Fruit fly (Drosophila melanogaster) whole organism, adult: ENCODE results near the gene mRRF2.

ENCODE experiments used
- CG11617 ChIP-seq: fragments of 200-800 bp; sonication (Bioruptor generic); optimal IDR thresholded peaks from 2 replicates; lab custom pipeline; 2017; ENCODE audit warnings: mild to moderate bottlenecking, missing biosample characterization, missing genetic modification reagents, missing genetic modification characterization
- CG12768 ChIP-seq: fragments of 200-800 bp; sonication (Bioruptor generic); optimal IDR thresholded peaks from 2 replicates; lab custom pipeline; 2017; ENCODE audit warnings: missing biosample characterization, missing genetic modification characterization, mild to moderate bottlenecking, moderate library complexity, missing genetic modification reagents
- CG14711 ChIP-seq: fragments of 200-800 bp; sonication (Bioruptor generic); optimal IDR thresholded peaks from 2 replicates; lab custom pipeline; 2018; ENCODE audit warnings: missing biosample characterization, mild to moderate bottlenecking, missing genetic modification characterization, moderate library complexity
- CG1620 ChIP-seq: fragments of 200-800 bp; sonication (Bioruptor generic); optimal IDR thresholded peaks from 2 replicates; lab custom pipeline; 2016; ENCODE audit warnings: missing biosample characterization, missing genetic modification characterization
- CG33017 ChIP-seq: fragments of 200-800 bp; sonication (Bioruptor generic); optimal IDR thresholded peaks from 2 replicates; lab custom pipeline; 2018; ENCODE audit warnings: missing biosample characterization, mild to moderate bottlenecking, missing genetic modification characterization, moderate library complexity
- CG5204 ChIP-seq: fragments of 200-800 bp; sonication (Bioruptor generic); optimal IDR thresholded peaks from 2 replicates; lab custom pipeline; 2016; ENCODE audit warnings: missing biosample characterization, missing genetic modification characterization
- CG7045 ChIP-seq: fragments of 200-800 bp; sonication (Bioruptor generic); optimal IDR thresholded peaks from 2 replicates; lab custom pipeline; 2017; ENCODE audit warnings: missing biosample characterization, mild to moderate bottlenecking, missing genetic modification characterization
- CG7101 ChIP-seq: fragments of 200-800 bp; sonication (Bioruptor generic); optimal IDR thresholded peaks from 2 replicates; lab custom pipeline; 2018; ENCODE audit warnings: missing biosample characterization, mild to moderate bottlenecking, missing genetic modification characterization, moderate library complexity
- Clk ChIP-seq: fragments of 200-800 bp; sonication (Bioruptor generic); optimal IDR thresholded peaks from 2 replicates; lab custom pipeline; 2017; ENCODE audit warnings: missing biosample characterization, missing genetic modification characterization
- Crg-1 ChIP-seq: fragments of 200-800 bp; sonication (Bioruptor generic); optimal IDR thresholded peaks from 2 replicates; lab custom pipeline; 2016; ENCODE audit warnings: missing biosample characterization, missing genetic modification characterization
- Hr96 ChIP-seq: fragments of 200-800 bp; sonication (Bioruptor generic); optimal IDR thresholded peaks from 2 replicates; lab custom pipeline; 2016; ENCODE audit warnings: missing biosample characterization, missing genetic modification characterization
- Mnt ChIP-seq: fragments of 200-800 bp; sonication (Bioruptor generic); optimal IDR thresholded peaks from 2 replicates; lab custom pipeline; 2016; ENCODE audit warnings: missing biosample characterization, mild to moderate bottlenecking, missing genetic modification characterization
- bab1 ChIP-seq: fragments of 200-800 bp; sonication (Bioruptor generic); optimal IDR thresholded peaks from 3 replicates; lab custom pipeline; 2019; ENCODE audit warnings: missing biosample characterization, mild to moderate bottlenecking, missing genetic modification characterization, moderate library complexity
- cic ChIP-seq: fragments of 200-800 bp; sonication (Bioruptor generic); optimal IDR thresholded peaks from 2 replicates; lab custom pipeline; 2017; ENCODE audit warnings: missing biosample characterization, mild to moderate bottlenecking, missing genetic modification characterization, moderate library complexity
- cnc ChIP-seq, 2 experiments: fragments of >200 bp; optimal IDR thresholded peaks; 2 replicates each; lab custom pipeline; 2017
- kay ChIP-seq: fragments of 200-800 bp; sonication (Bioruptor generic); peaks from one replicate; lab custom pipeline; 2016; ENCODE audit warnings: missing biosample characterization, missing genetic modification characterization, borderline replicate concordance
- ovo ChIP-seq: fragments of 200-800 bp; sonication (Bioruptor generic); optimal IDR thresholded peaks from 2 replicates; lab custom pipeline; 2016; ENCODE audit warnings: missing biosample characterization, missing genetic modification characterization
- pad ChIP-seq: fragments of 200-800 bp; sonication (Bioruptor generic); optimal IDR thresholded peaks from 3 replicates; lab custom pipeline; 2017; ENCODE audit warnings: missing biosample characterization, missing genetic modification characterization, mild to moderate bottlenecking, moderate library complexity, missing genetic modification reagents
- tj ChIP-seq: fragments of 200-800 bp; sonication (Bioruptor generic); optimal IDR thresholded peaks from 3 replicates; lab custom pipeline; 2017; ENCODE audit warnings: missing biosample characterization, mild to moderate bottlenecking, missing genetic modification characterization, moderate library complexity
- toe ChIP-seq: fragments of 200-800 bp; sonication (Bioruptor generic); optimal IDR thresholded peaks from 2 replicates; lab custom pipeline; 2016; ENCODE audit warnings: missing biosample characterization, missing genetic modification characterization

Gene mRRF2

dm6 chr3R:22638604-22639238 is 25.2 kb downstream of the mRRF2 start:
- no peak for TF ChIP-seq Hr96 (GFP tag; lab: Kevin White, UChicago)
- no peak for TF ChIP-seq CG12768
- TF ChIP-seq Clk: no peak
- TF ChIP-seq toe (GFP tag; lab: Kevin White, UChicago): no peak
- no peak for TF ChIP-seq Mnt
- no peak for TF ChIP-seq CG11617 (GFP tag; lab: Kevin White, UChicago)
- TF ChIP-seq CG14711: no peak
- no peak for TF ChIP-seq kay
- TF ChIP-seq CG7101 (tag; lab: Kevin White, UChicago): no peak
- no peak for TF ChIP-seq pad (GFP tag; lab: Kevin White, UChicago)
- no peak for TF ChIP-seq Crg-1
- TF ChIP-seq bab1: no peak
- TF ChIP-seq CG5204 (GFP tag; lab: Kevin White, UChicago): no peak
- no peak for TF ChIP-seq CG7045 (GFP tag; lab: Kevin White, UChicago)
- no peak for TF ChIP-seq cnc (optimal IDR thresholded peaks at IDR 0.05; lab: Kevin White, UChicago)
- no peak for TF ChIP-seq ovo (GFP tag; lab: Kevin White, UChicago)
- TF ChIP-seq CG1620 (GFP tag; lab: Kevin White, UChicago): no peak
- no peak for TF ChIP-seq CG33017
- no peak for TF ChIP-seq cic (GFP tag; lab: Kevin White, UChicago)

DNA sequence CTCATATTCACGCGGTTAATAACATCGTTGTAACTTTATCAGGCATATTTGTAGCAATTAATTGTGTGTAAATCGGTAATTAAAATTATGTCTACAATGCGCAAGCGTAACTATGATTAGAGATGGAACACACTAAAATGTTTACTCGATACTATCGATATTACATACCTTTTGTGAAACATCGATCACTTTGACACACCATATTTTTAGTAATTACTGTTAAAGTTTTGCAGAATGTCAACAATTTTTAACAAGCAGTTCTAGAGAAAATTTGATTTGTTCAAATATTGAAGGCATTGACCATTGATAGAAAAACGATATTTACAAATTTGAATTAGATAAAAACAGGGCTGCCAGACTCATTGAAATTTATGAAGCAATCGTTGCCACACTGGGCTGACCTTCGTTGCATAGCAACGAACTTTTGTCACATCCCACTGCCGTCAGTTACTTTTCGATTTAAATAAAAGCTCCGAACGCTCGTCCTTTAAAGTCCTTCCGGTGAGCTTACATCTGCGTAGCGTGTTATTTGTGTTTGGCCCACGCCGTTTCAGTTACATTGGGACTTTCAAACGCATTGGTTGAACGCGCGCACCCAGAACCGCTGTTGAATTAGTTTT is 25.9 kb downstream of the mRRF2 start, which contains the start of the genes loco and wake:
loco (minus strand) TSS at position 149 of the 620 bp plus-strand sequence.
wake (plus strand) TSS at position 570 of the 620 bp plus-strand sequence.
- peak; percentile 15 for TF ChIP-seq Crg-1
- no peak for TF ChIP-seq bab1
- TF ChIP-seq ovo (GFP tag; lab: Kevin White, UChicago): no peak
- no peak for TF ChIP-seq Mnt
- TF ChIP-seq Clk: no peak
- no peak for TF ChIP-seq CG12768
- TF ChIP-seq toe (GFP tag; lab: Kevin White, UChicago): no peak

DNA sequence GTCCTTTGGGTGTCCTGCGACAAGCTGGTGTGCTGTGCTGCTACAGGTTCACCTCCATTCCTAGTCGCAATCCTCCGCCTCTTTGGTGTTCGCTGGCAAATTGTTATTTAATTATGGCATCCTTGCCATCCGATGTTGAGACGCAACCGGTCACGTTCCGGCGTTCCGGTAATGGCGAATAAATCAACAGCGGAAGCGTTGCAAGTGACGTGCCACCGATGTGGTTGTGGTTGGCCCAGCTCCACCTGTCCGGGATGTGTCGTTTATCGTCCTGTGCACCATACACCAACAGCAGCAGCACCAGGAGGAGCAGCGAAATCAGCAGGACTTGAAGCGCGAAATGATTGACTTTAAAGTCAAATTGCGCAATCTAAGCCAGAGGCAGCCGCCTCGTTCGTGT is 36.4 kb downstream of the mRRF2 start:
- TF ChIP-seq CG5204 (GFP tag; lab: Kevin White, UChicago) (no peak), CG12768 (no peak), pad (GFP tag; lab: Kevin White, UChicago) (no peak), Mnt (no peak), bab1 (no peak), Crg-1 (no peak), CG14711 (no peak), Hr96 (GFP tag; lab: Kevin White, UChicago) (no peak), CG11617 (GFP tag; lab: Kevin White, UChicago) (no peak), CG7101 (tag; lab: Kevin White, UChicago) (no peak), CG1620 (GFP tag; lab: Kevin White, UChicago) (no peak), cnc (optimal IDR thresholded peaks at IDR 0.05; lab: Kevin White, UChicago) (no peak), toe (GFP tag; lab: Kevin White, UChicago) (no peak), kay (no peak), ovo (GFP tag; lab: Kevin White, UChicago) (no peak), tj (GFP tag; lab: Kevin White, UChicago) (no peak)

- no peak for TF ChIP-seq CG1620 (GFP tag; lab: Kevin White, UChicago)
- no peak for TF ChIP-seq kay
- TF ChIP-seq Clk: no peak
- TF ChIP-seq bab1: no peak
- TF ChIP-seq cic (GFP tag; lab: Kevin White, UChicago): no peak
- TF ChIP-seq CG7045 (GFP tag; lab: Kevin White, UChicago): no peak
- no peak for TF ChIP-seq CG12768
- TF ChIP-seq Crg-1: no peak
- TF ChIP-seq CG5204 (GFP tag; lab: Kevin White, UChicago): no peak
Measured at dm6 chr3R:22663115-22663514, 49.6 kb downstream of the mRRF2 start.

- no peak for TF ChIP-seq Clk
- no peak for TF ChIP-seq CG5204 (GFP tag; lab: Kevin White, UChicago)
- no peak for TF ChIP-seq Mnt
- TF ChIP-seq CG7045 (GFP tag; lab: Kevin White, UChicago): no peak
- no peak for TF ChIP-seq CG14711
- no peak for TF ChIP-seq toe (GFP tag; lab: Kevin White, UChicago)
Measured at dm6 chr3R:22664274-22664673, 50.8 kb downstream of the mRRF2 start.
